Fruit fly (Drosophila melanogaster): ENCODE results near the gene Nep1.

Nep1 gene

DNA sequence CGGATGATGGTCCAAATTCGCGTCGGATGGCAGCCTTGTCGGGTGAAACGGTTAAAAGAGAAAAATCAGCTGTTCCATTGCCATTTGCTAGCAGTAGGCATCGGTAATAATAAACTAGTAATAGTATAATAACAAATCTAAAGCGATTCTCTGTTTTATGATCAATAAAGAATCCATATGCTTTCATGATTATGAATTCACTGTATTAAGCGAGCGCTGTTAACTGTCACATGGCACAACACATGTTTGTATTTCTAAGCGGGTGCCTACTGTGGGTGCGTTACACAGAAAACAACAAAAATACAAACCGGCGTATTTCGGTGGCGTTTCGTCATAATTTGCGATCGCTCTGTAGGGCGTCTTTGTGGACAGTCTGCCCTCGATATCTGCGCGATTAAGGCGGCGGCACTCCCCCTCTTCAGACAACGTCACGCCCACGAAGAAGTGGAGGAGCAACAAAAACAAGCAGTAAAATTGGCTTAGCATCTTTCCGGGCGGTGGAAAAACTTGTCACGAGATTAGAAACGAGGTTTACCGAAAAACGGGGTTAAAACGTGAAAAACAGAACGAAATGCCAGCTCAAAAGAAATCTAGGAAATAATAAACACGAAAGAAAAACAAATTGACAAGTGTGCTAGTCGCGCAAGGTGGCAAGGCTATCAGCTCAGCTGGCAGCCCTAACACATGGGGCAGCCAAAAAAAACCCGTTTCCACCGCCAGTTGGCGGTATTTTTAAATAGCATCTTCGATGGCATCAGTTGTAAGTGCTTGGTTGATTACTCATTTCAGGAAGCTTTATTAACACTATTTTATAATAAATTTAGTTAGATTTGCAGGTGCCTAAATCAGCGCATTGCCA, at the start of gene Nep1, which contains the start of gene Mipp2:
Gene Nep1, plus strand, starts transcription at position 397 of the 859 bp plus-strand sequence.
Gene Mipp2, minus strand, starts transcription at position 663 of the 859 bp plus-strand sequence.
- peak; percentile 24 for TF ChIP-seq CG17806 (tag; optimal IDR thresholded peaks at IDR 0.05)
- peak; percentile 9 for TF ChIP-seq Snoo (tag; optimal IDR thresholded peaks at IDR 0.05)
- TF ChIP-seq CG15710 (tag; optimal IDR thresholded peaks at IDR 0.05), result peak; percentile 30
- TF ChIP-seq CG8159 (tag; optimal IDR thresholded peaks at IDR 0.05), result peak; percentile 12
- TF ChIP-seq CG4496 (GFP tag; IDR thresholded peaks at IDR 0.05), result peak; percentile 56; the same call in 2 of the 3 replicates
- TF ChIP-seq CG32121 (GFP tag; IDR thresholded peaks at IDR 0.05), result peak; percentile 67
- no peak for TF ChIP-seq D1 (tag; optimal IDR thresholded peaks at IDR 0.05)
- TF ChIP-seq CG34367 (tag; optimal IDR thresholded peaks at IDR 0.05), result peak; percentile 23
- peak; percentile 75 for TF ChIP-seq fd96Ca (GFP tag; IDR thresholded peaks at IDR 0.05)
- peak; percentile 21 for TF ChIP-seq CG9948 (tag; optimal IDR thresholded peaks at IDR 0.05)
- no peak for TF ChIP-seq gl (tag; optimal IDR thresholded peaks at IDR 0.05)
- TF ChIP-seq Pif1A (GFP tag; optimal IDR thresholded peaks at IDR 0.05), result peak; percentile 59
- TF ChIP-seq CG10348 (GFP tag; IDR thresholded peaks at IDR 0.05), result no peak
- peak; percentile 54; the same call in 1 of the 2 replicates for TF ChIP-seq CG12605 (GFP tag; IDR thresholded peaks at IDR 0.05)
- no peak for TF ChIP-seq CG14655 (GFP tag; optimal IDR thresholded peaks at IDR 0.05)
- peak; percentile 50 for TF ChIP-seq CG8301 (tag; optimal IDR thresholded peaks at IDR 0.05)
- no peak for TF ChIP-seq rn (GFP tag; IDR thresholded peaks at IDR 0.05)
- no peak for TF ChIP-seq CG13204 (GFP tag; optimal IDR thresholded peaks at IDR 0.05)
- TF ChIP-seq Pif1B (GFP tag; optimal IDR thresholded peaks at IDR 0.05), result peak; percentile 37
- peak; percentile 64 for TF ChIP-seq Ets98B (GFP tag; IDR thresholded peaks at IDR 0.05)
- TF ChIP-seq EcR (GFP tag; optimal IDR thresholded peaks at IDR 0.05), result no peak

DNA sequence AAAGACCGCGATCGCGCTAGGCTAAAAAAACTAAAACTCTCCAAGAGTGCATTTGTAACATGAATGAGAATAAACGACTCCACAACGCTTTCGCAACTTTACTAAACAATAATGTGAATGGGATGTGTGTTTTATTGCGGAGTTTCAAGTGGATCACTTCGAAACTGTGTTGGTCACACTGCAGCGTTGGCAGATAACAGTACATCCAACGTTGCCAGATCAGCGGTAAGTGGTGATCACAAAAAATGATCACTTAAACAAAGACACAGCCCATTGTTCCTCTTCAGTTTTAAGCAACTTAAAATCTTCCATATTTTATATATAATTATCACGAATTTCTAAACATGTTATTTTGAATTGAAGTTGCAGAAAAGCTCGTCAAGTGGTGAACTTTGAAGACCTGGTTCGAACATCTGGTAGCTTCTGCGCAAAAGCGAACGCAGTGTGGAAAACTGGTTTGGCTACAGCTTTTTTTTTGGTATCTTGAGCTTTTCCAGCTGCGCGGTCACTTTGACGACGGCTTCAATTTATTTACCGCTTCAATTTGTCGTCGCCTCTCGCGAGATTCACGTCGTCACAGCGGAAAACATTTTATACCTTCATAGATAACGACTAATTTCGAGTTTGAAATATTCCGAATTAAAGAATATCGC, 40.6 kb upstream of the Nep1 start, which contains the start of gene CG5921:
Gene CG5921, plus strand, starts transcription at position 547 of the 653 bp plus-strand sequence.
- TF ChIP-seq CG15710 (tag; optimal IDR thresholded peaks at IDR 0.05) (no peak), CG13204 (GFP tag; optimal IDR thresholded peaks at IDR 0.05) (no peak), CG9948 (tag; optimal IDR thresholded peaks at IDR 0.05) (no peak), rn (GFP tag; IDR thresholded peaks at IDR 0.05) (no peak), Pif1A (GFP tag; optimal IDR thresholded peaks at IDR 0.05) (no peak), D1 (tag; optimal IDR thresholded peaks at IDR 0.05) (no peak), Pif1B (GFP tag; optimal IDR thresholded peaks at IDR 0.05) (no peak), CG10348 (GFP tag; IDR thresholded peaks at IDR 0.05) (no peak), CG4496 (GFP tag; IDR thresholded peaks at IDR 0.05) (no peak), gl (tag; optimal IDR thresholded peaks at IDR 0.05) (no peak), EcR (GFP tag; optimal IDR thresholded peaks at IDR 0.05) (no peak), fd96Ca (GFP tag; IDR thresholded peaks at IDR 0.05) (no peak), Snoo (tag; optimal IDR thresholded peaks at IDR 0.05) (no peak), CG8301 (tag; optimal IDR thresholded peaks at IDR 0.05) (no peak), CG12605 (GFP tag; IDR thresholded peaks at IDR 0.05) (no peak), CG34367 (tag; optimal IDR thresholded peaks at IDR 0.05) (no peak), CG8159 (tag; optimal IDR thresholded peaks at IDR 0.05) (no peak)

DNA sequence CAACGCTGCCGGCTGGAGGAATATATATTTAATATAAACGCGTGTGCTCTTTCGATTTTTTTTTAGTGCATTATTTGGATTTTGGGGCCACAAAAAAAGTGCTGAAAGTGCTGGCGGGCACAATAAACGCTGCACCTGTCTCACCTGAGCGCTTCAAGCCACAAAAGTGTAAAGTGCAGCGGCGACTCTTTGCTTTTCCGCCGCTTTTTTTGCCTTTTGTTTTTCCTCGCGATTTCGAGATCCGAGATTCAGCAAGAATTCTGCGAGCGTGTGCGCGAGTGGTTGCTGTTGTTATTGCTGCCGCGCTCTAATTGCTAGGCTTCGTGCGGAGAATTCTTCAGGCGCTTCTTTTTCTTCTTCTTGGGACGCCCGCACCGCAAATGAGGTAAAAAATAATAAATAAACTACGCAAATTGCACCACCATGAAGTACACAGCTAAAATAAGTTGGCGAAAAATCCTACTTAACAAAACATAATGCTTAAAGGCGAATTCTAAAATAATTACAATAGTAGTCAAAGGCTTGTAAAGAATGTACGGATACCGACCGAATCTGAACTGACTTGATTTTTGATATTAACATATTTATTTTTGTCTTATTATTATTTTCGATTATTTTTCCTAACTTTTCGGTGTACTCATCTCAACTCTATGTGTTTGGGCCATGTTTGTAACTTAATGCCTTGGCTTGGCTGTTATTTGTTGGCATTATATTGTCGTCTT, 39.9 kb upstream of the Nep1 start:
- TF ChIP-seq Pif1A (GFP tag; optimal IDR thresholded peaks at IDR 0.05) (no peak), fd96Ca (GFP tag; IDR thresholded peaks at IDR 0.05) (no peak), gl (tag; optimal IDR thresholded peaks at IDR 0.05) (no peak), CG17806 (tag; optimal IDR thresholded peaks at IDR 0.05) (peak; percentile 7), rn (GFP tag; IDR thresholded peaks at IDR 0.05) (no peak), CG4496 (GFP tag; IDR thresholded peaks at IDR 0.05) (peak; percentile 42; the same call in 1 of the 3 replicates), CG14655 (GFP tag; optimal IDR thresholded peaks at IDR 0.05) (peak; percentile 53), CG15710 (tag; optimal IDR thresholded peaks at IDR 0.05) (no peak), CG12605 (GFP tag; IDR thresholded peaks at IDR 0.05) (no peak), Pif1B (GFP tag; optimal IDR thresholded peaks at IDR 0.05) (no peak), CG9948 (tag; optimal IDR thresholded peaks at IDR 0.05) (peak; percentile 11), CG32121 (GFP tag; IDR thresholded peaks at IDR 0.05) (no peak), Snoo (tag; optimal IDR thresholded peaks at IDR 0.05) (no peak), CG8159 (tag; optimal IDR thresholded peaks at IDR 0.05) (no peak), CG8301 (tag; optimal IDR thresholded peaks at IDR 0.05) (peak; percentile 9), Ets98B (GFP tag; IDR thresholded peaks at IDR 0.05) (0 out of 2 replicates have a peak, but pooled peaks have one; percentile 8), CG10348 (GFP tag; IDR thresholded peaks at IDR 0.05) (no peak), EcR (GFP tag; optimal IDR thresholded peaks at IDR 0.05) (no peak), D1 (tag; optimal IDR thresholded peaks at IDR 0.05) (peak; percentile 21), CG34367 (tag; optimal IDR thresholded peaks at IDR 0.05) (no peak), CG13204 (GFP tag; optimal IDR thresholded peaks at IDR 0.05) (peak; percentile 20)

DNA sequence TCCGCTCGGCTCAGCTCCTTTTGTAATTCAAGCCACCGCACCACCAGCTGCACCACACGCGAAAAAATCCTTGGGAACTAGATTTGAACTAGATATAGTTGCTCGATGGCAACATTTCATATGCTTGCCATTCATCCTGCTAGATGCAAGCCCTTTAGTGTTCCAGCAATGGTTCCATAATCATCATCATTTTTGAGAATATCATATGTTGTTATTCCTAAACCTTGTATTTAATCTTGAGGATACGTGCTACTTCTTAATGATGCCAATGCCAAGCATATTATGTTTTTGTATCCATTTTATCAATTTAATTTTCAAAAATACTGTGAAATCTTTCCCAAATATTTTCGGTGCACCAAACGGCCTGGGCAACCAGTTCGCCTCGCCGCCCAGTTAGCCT, 38.1 kb upstream of the Nep1 start:
- TF ChIP-seq CG32121 (GFP tag; IDR thresholded peaks at IDR 0.05) (0 out of 2 replicates have a peak, but pooled peaks have one; percentile 18), CG34367 (tag; optimal IDR thresholded peaks at IDR 0.05) (no peak), CG17806 (tag; optimal IDR thresholded peaks at IDR 0.05) (peak; percentile 0), CG14655 (GFP tag; optimal IDR thresholded peaks at IDR 0.05) (peak; percentile 68), CG9948 (tag; optimal IDR thresholded peaks at IDR 0.05) (peak; percentile 19), CG8301 (tag; optimal IDR thresholded peaks at IDR 0.05) (peak; percentile 60), CG8159 (tag; optimal IDR thresholded peaks at IDR 0.05) (peak; percentile 3), CG10348 (GFP tag; IDR thresholded peaks at IDR 0.05) (no peak), CG4496 (GFP tag; IDR thresholded peaks at IDR 0.05) (no peak), gl (tag; optimal IDR thresholded peaks at IDR 0.05) (no peak), fd96Ca (GFP tag; IDR thresholded peaks at IDR 0.05) (peak; percentile 43; the same call in 1 of the 3 replicates)

All from whole organism, pupa.